Worm (Caenorhabditis elegans) whole organism, L4 larva: Measurements from ENCODE around the gene C47G2.3.
A peak's percentile ranks its signal among the peaks of the same experiment; 100 is the strongest.

Source experiments
- D1046.2 ChIP-seq: fragments of 200-800 bp; sonication (Bioruptor generic); IDR thresholded peaks from 2 replicates; pipeline ENCODE4 v1.3.6; 2022; ENCODE audit warnings: missing genetic modification characterization, missing compliant biosample characterization
- F10B5.3 ChIP-seq: sonication (generic microtip); optimal IDR thresholded peaks from 2 replicates; lab custom pipeline; 2016; ENCODE audit warnings: mild to moderate bottlenecking, missing genetic modification characterization, missing compliant biosample characterization
- F44E2.7 ChIP-seq: fragments of 200-800 bp; sonication (Bioruptor generic); IDR thresholded peaks from 2 replicates; pipeline ENCODE4 v2.1.2; 2022; ENCODE audit warnings: missing genetic modification characterization, missing compliant biosample characterization
- F49E8.2 ChIP-seq: sonication (generic microtip); optimal IDR thresholded peaks from 2 replicates; lab custom pipeline; 2016; ENCODE audit warnings: missing compliant biosample characterization, mild to moderate bottlenecking, missing genetic modification characterization, borderline replicate concordance
- T20F7.1 ChIP-seq: fragments of 200-800 bp; sonication (Bioruptor generic); optimal IDR thresholded peaks from 2 replicates; lab custom pipeline; 2018; ENCODE audit warnings: mild to moderate bottlenecking, missing genetic modification characterization, missing compliant biosample characterization
- Y105C5A.15 ChIP-seq: fragments of 200-800 bp; sonication (Bioruptor generic); IDR thresholded peaks from 2 replicates; pipeline ENCODE4 v1.3.6; 2022; ENCODE audit warnings: missing genetic modification characterization, missing compliant biosample characterization
- Y5F2A.4 ChIP-seq: fragments of 200-800 bp; sonication (Bioruptor generic); optimal IDR thresholded peaks from 2 replicates; lab custom pipeline; 2018; ENCODE audit warnings: mild to moderate bottlenecking, missing genetic modification characterization, missing compliant biosample characterization
- ZK337.2 ChIP-seq: fragments of 200-800 bp; sonication (Bioruptor generic); IDR thresholded peaks from 2 replicates; pipeline ENCODE4 v1.3.6; 2022; ENCODE audit warnings: missing genetic modification reagents, missing genetic modification characterization, missing compliant biosample characterization
- ZK546.5 ChIP-seq, 2 experiments: sonication (generic microtip); optimal IDR thresholded peaks; 2 replicates each; lab custom pipeline; 2017; ENCODE audit warnings: missing biosample characterization in 2 of 2, missing genetic modification characterization in 2 of 2
- aha-1 ChIP-seq: fragments of 150-350 bp; peaks from one replicate; lab custom pipeline; 2014; ENCODE audit warnings: missing biosample characterization, missing genetic modification characterization
- arid-1 ChIP-seq: fragments of 200-800 bp; sonication (Bioruptor generic); conservative IDR thresholded peaks from 2 replicates; pipeline ENCODE4 v1.3.6; 2022; ENCODE audit warnings: missing genetic modification reagents, missing genetic modification characterization, missing compliant biosample characterization
- ceh-28 ChIP-seq: fragments of 150-350 bp; optimal IDR thresholded peaks from 2 replicates; lab custom pipeline; 2014; ENCODE audit warnings: missing biosample characterization, missing genetic modification reagents, missing genetic modification characterization
- ceh-82 ChIP-seq: sonication (generic microtip); optimal IDR thresholded peaks from 2 replicates; lab custom pipeline; 2017; ENCODE audit warnings: missing biosample characterization, missing genetic modification characterization
- ctbp-1 ChIP-seq: fragments of 200-800 bp; sonication (Bioruptor generic); IDR thresholded peaks from 2 replicates; pipeline ENCODE4 v1.3.6; 2022; ENCODE audit warnings: missing genetic modification reagents, missing genetic modification characterization, missing compliant biosample characterization
- daf-12 ChIP-seq: fragments of 150-350 bp; optimal IDR thresholded peaks from 2 replicates; lab custom pipeline; 2014; ENCODE audit warnings: missing biosample characterization, missing genetic modification reagents, missing genetic modification characterization
- dmd-8 ChIP-seq: fragments of 200-800 bp; sonication (Bioruptor generic); IDR thresholded peaks from 2 replicates; pipeline ENCODE4 v1.3.6; 2022; ENCODE audit warnings: missing genetic modification characterization, missing compliant biosample characterization
- dpl-1 ChIP-seq: fragments of 150-350 bp; optimal IDR thresholded peaks from 2 replicates; lab custom pipeline; 2014; ENCODE audit warnings: missing biosample characterization, missing genetic modification reagents, missing genetic modification characterization
- dve-1 ChIP-seq: sonication (generic microtip); optimal IDR thresholded peaks from 2 replicates; lab custom pipeline; 2017; ENCODE audit warnings: antibody characterized with exemption, mild to moderate bottlenecking, missing genetic modification characterization, missing compliant biosample characterization; ENCODE audit not compliant: insufficient read depth
- gei-8 ChIP-seq: fragments of 200-800 bp; sonication (Bioruptor generic); optimal IDR thresholded peaks from 2 replicates; lab custom pipeline; 2018; ENCODE audit warnings: mild to moderate bottlenecking, missing genetic modification characterization, missing compliant biosample characterization
- hlh-11 ChIP-seq: fragments of 200-800 bp; sonication (Bioruptor generic); optimal IDR thresholded peaks from 2 replicates; lab custom pipeline; 2018; ENCODE audit warnings: mild to moderate bottlenecking, missing genetic modification characterization, missing compliant biosample characterization
- hlh-30 ChIP-seq: sonication (generic microtip); optimal IDR thresholded peaks from 2 replicates; lab custom pipeline; 2017; ENCODE audit warnings: antibody characterized with exemption, mild to moderate bottlenecking, missing genetic modification characterization, missing compliant biosample characterization; ENCODE audit not compliant: insufficient read depth
- hmg-1.1 ChIP-seq: fragments of 200-800 bp; sonication (Bioruptor generic); IDR thresholded peaks from 2 replicates; pipeline ENCODE4 v1.3.6; 2022; ENCODE audit warnings: missing genetic modification reagents, missing genetic modification characterization, missing compliant biosample characterization
- lin-1 ChIP-seq: fragments of 200-800 bp; sonication (Bioruptor generic); IDR thresholded peaks from 2 replicates; pipeline ENCODE4 v1.3.6; 2022; ENCODE audit warnings: missing genetic modification reagents, missing genetic modification characterization, missing compliant biosample characterization
- lin-15B ChIP-seq: fragments of 150-350 bp; sonication (generic microtip); optimal IDR thresholded peaks from 3 replicates; lab custom pipeline; 2014; ENCODE audit warnings: missing biosample characterization, missing genetic modification characterization
- lin-38 ChIP-seq: fragments of 200-800 bp; sonication (Bioruptor generic); IDR thresholded peaks from 2 replicates; pipeline ENCODE4 v1.3.6; 2022; ENCODE audit warnings: missing genetic modification reagents, missing genetic modification characterization, missing compliant biosample characterization
- lir-3 ChIP-seq: sonication (generic microtip); optimal IDR thresholded peaks from 2 replicates; lab custom pipeline; 2016; ENCODE audit warnings: mild to moderate bottlenecking, missing genetic modification characterization, missing compliant biosample characterization
- lsy-2 ChIP-seq, 2 experiments: fragments of 150-350 bp in 1 of 2; sonication (generic microtip) in 1 of 2; optimal IDR thresholded peaks; 2 replicates each; lab custom pipeline; 2014 to 2017; ENCODE audit warnings: missing biosample characterization in 2 of 2, missing genetic modification characterization in 2 of 2
- madf-5 ChIP-seq, 2 experiments: fragments of 200-800 bp; sonication (Bioruptor generic); IDR thresholded peaks; 2 replicates each; pipeline ENCODE4 v1.3.6; 2022; ENCODE audit warnings: missing compliant biosample characterization in 2 of 2, missing genetic modification characterization in 2 of 2
- mdl-1 ChIP-seq, 2 experiments: fragments of 150-350 bp in 1 of 2; sonication (generic microtip) in 1 of 2; optimal IDR thresholded peaks; 2 replicates each; lab custom pipeline; 2014 to 2017; ENCODE audit warnings: missing biosample characterization in 2 of 2, missing genetic modification characterization in 2 of 2
- mep-1 ChIP-seq: fragments of 150-350 bp; sonication (generic microtip); optimal IDR thresholded peaks from 3 replicates; lab custom pipeline; 2014; ENCODE audit warnings: missing biosample characterization, missing genetic modification characterization
- mes-2 ChIP-seq: sonication (generic microtip); optimal IDR thresholded peaks from 2 replicates; lab custom pipeline; 2016; ENCODE audit warnings: missing genotype, mild to moderate bottlenecking, missing genetic modification characterization, missing compliant biosample characterization; ENCODE audit not compliant: poor library complexity, severe bottlenecking
- mxl-2 ChIP-seq: fragments of 200-800 bp; sonication (Bioruptor generic); conservative IDR thresholded peaks from 2 replicates; pipeline ENCODE4 v1.3.6; 2022; ENCODE audit warnings: missing genetic modification reagents, missing genetic modification characterization, missing compliant biosample characterization
- nhr-10 ChIP-seq: fragments of 150-350 bp; optimal IDR thresholded peaks from 2 replicates; lab custom pipeline; 2014; ENCODE audit warnings: missing biosample characterization, missing genetic modification characterization
- nhr-11 ChIP-seq: fragments of 150-350 bp; optimal IDR thresholded peaks from 2 replicates; lab custom pipeline; 2014; ENCODE audit warnings: missing biosample characterization, missing genetic modification characterization
- nhr-237 ChIP-seq: sonication (generic microtip); optimal IDR thresholded peaks from 2 replicates; lab custom pipeline; 2017; ENCODE audit warnings: missing biosample characterization, missing genetic modification characterization
- nhr-25 ChIP-seq: sonication (generic microtip); optimal IDR thresholded peaks from 2 replicates; lab custom pipeline; 2017; ENCODE audit warnings: missing genetic modification characterization, mild to moderate bottlenecking, missing compliant biosample characterization, antibody characterized with exemption, moderate library complexity, borderline replicate concordance; ENCODE audit not compliant: insufficient read depth
- nhr-28 ChIP-seq: fragments of 150-350 bp; optimal IDR thresholded peaks from 2 replicates; lab custom pipeline; 2014; ENCODE audit warnings: missing biosample characterization, missing genetic modification characterization
- nhr-41 ChIP-seq: fragments of 200-800 bp; sonication (Bioruptor generic); IDR thresholded peaks from 2 replicates; pipeline ENCODE4 v1.3.6; 2022; ENCODE audit warnings: missing genetic modification reagents, missing genetic modification characterization, missing compliant biosample characterization
- nhr-42 ChIP-seq: fragments of 200-800 bp; sonication (Bioruptor generic); IDR thresholded peaks from 2 replicates; pipeline ENCODE4 v1.3.6; 2022; ENCODE audit warnings: missing genetic modification characterization, missing compliant biosample characterization
- nhr-6 ChIP-seq: fragments of 150-350 bp; optimal IDR thresholded peaks from 2 replicates; lab custom pipeline; 2014; ENCODE audit warnings: missing biosample characterization, missing genetic modification characterization
- nhr-76 ChIP-seq: fragments of 150-350 bp; optimal IDR thresholded peaks from 2 replicates; lab custom pipeline; 2014; ENCODE audit warnings: missing biosample characterization, missing genetic modification characterization
- saeg-2 ChIP-seq: fragments of 200-800 bp; sonication (Bioruptor generic); IDR thresholded peaks from 2 replicates; pipeline ENCODE4 v1.3.6; 2022; ENCODE audit warnings: missing genetic modification reagents, missing genetic modification characterization, missing compliant biosample characterization
- sdz-12 ChIP-seq: fragments of 200-800 bp; sonication (Bioruptor generic); optimal IDR thresholded peaks from 2 replicates; lab custom pipeline; 2018; ENCODE audit warnings: mild to moderate bottlenecking, missing genetic modification characterization, missing compliant biosample characterization
- set-16 ChIP-seq: fragments of 200-800 bp; sonication (Bioruptor generic); IDR thresholded peaks from 2 replicates; pipeline ENCODE4 v1.3.6; 2022; ENCODE audit warnings: missing genetic modification reagents, missing genetic modification characterization, missing compliant biosample characterization
- snpc-1.2 ChIP-seq: fragments of 200-800 bp; sonication (Bioruptor generic); IDR thresholded peaks from 2 replicates; pipeline ENCODE4 v1.3.6; 2022; ENCODE audit warnings: missing genetic modification reagents, missing genetic modification characterization, missing compliant biosample characterization
- snpc-4 ChIP-seq: fragments of 150-350 bp; optimal IDR thresholded peaks from 2 replicates; lab custom pipeline; 2014; ENCODE audit warnings: missing biosample characterization, missing genetic modification characterization
- tag-97 ChIP-seq: fragments of 200-800 bp; sonication (Bioruptor generic); IDR thresholded peaks from 2 replicates; pipeline ENCODE4 v1.3.6; 2022; ENCODE audit warnings: missing genetic modification characterization, missing compliant biosample characterization
- unc-39 ChIP-seq: sonication (generic microtip); optimal IDR thresholded peaks from 2 replicates; lab custom pipeline; 2017; ENCODE audit warnings: missing biosample characterization, missing genetic modification characterization
- zfp-2 ChIP-seq: sonication (generic microtip); optimal IDR thresholded peaks from 2 replicates; lab custom pipeline; 2016; ENCODE audit warnings: mild to moderate bottlenecking, missing genetic modification characterization, missing compliant biosample characterization
- zfp-3 ChIP-seq: fragments of 200-800 bp; sonication (Bioruptor generic); conservative IDR thresholded peaks from 2 replicates; pipeline ENCODE4 v1.3.6; 2022; ENCODE audit warnings: missing genetic modification reagents, missing genetic modification characterization, missing compliant biosample characterization
- zip-11 ChIP-seq: fragments of 200-800 bp; sonication (Bioruptor generic); IDR thresholded peaks from 2 replicates; pipeline ENCODE4 v1.3.6; 2022; ENCODE audit warnings: missing genetic modification characterization, missing compliant biosample characterization
- ztf-11 ChIP-seq: fragments of 150-350 bp; optimal IDR thresholded peaks from 2 replicates; lab custom pipeline; 2014; ENCODE audit warnings: missing biosample characterization, missing genetic modification characterization

The C47G2.3 gene

ce11 chrII:11297217-11297738 is 7.3 kb upstream of the C47G2.3 start, which contains the start of gene saps-1 (continued):
- TF ChIP-seq madf-5 (GFP tag; IDR thresholded peaks at IDR 0.05; lab: Robert Waterston, UW) (no peak), lir-3 (tag; lab: Kevin White, UChicago) (no peak), Y5F2A.4 (no peak), set-16 (GFP tag; lab: Robert Waterston, UW) (no peak), snpc-4 (no peak), daf-12 (tag; lab: Kevin White, UChicago) (no peak), nhr-10 (tag; lab: Kevin White, UChicago) (no peak), nhr-25 (tag; lab: Kevin White, UChicago) (no peak), dve-1 (tag; lab: Kevin White, UChicago) (no peak), nhr-11 (tag; lab: Kevin White, UChicago) (no peak), ZK546.5 (tag; optimal IDR thresholded peaks at IDR 0.05; lab: Kevin White, UChicago) (no peak), F10B5.3 (tag; lab: Kevin White, UChicago) (no peak), mdl-1 (tag; optimal IDR thresholded peaks at IDR 0.05; lab: Kevin White, UChicago) (no peak), F44E2.7 (GFP tag; lab: Robert Waterston, UW) (no peak), nhr-28 (tag; lab: Kevin White, UChicago) (peak; percentile 14), nhr-76 (tag; lab: Kevin White, UChicago) (no peak), T20F7.1 (no peak), hlh-30 (tag; lab: Kevin White, UChicago) (peak; percentile 44), unc-39 (tag; lab: Kevin White, UChicago) (no peak), aha-1 (no peak), dpl-1 (peak; percentile 41), nhr-237 (no peak), mxl-2 (GFP tag; lab: Robert Waterston, UW) (no peak), Y105C5A.15 (GFP tag; lab: Robert Waterston, UW) (no peak), D1046.2 (GFP tag; lab: Robert Waterston, UW) (no peak), ZK337.2 (no peak), arid-1 (GFP tag; lab: Robert Waterston, UW) (0 out of 2 replicates have a peak, but pooled peaks have one; percentile 38), hlh-11 (tag; lab: Kevin White, UChicago) (peak; percentile 13), tag-97 (no peak), lin-38 (GFP tag; lab: Robert Waterston, UW) (peak; percentile 76), hmg-1.1 (GFP tag; lab: Robert Waterston, UW) (0 out of 2 replicates have a peak, but pooled peaks have one; percentile 46), lin-1 (GFP tag; lab: Robert Waterston, UW) (no peak), zfp-2 (no peak), nhr-6 (tag; lab: Kevin White, UChicago) (no peak), ctbp-1 (GFP tag; lab: Robert Waterston, UW) (no peak), mes-2 (tag; lab: Kevin White, UChicago) (peak; percentile 65), nhr-42 (GFP tag; lab: Robert Waterston, UW) (no peak), lin-15B (tag; lab: Kevin White, UChicago) (no peak), F49E8.2 (tag; lab: Kevin White, UChicago) (no peak), gei-8 (no peak), ceh-28 (tag; lab: Kevin White, UChicago) (no peak), nhr-41 (no peak), mep-1 (peak; percentile 0), snpc-1.2 (no peak), zfp-3 (GFP tag; lab: Robert Waterston, UW) (no peak), lsy-2 (tag; optimal IDR thresholded peaks at IDR 0.05; lab: Kevin White, UChicago) (peak in 1 of 2 experiments; percentile 43), dmd-8 (GFP tag; lab: Robert Waterston, UW) (no peak), zip-11 (GFP tag; lab: Robert Waterston, UW) (no peak), sdz-12 (GFP tag; lab: Kevin White, UChicago) (no peak), ceh-82 (no peak), ztf-11 (tag; lab: Kevin White, UChicago) (no peak), saeg-2 (no peak)
